Fruit fly (Drosophila melanogaster) whole organism, embryonic: ENCODE measurements around the gene CG33791.

ENCODE experiments used
- Awh ChIP-seq: fragments of 200-800 bp; sonication (Bioruptor generic); IDR thresholded peaks from 2 replicates; pipeline ENCODE4, ENCODE4 v1.3.6; 2022; ENCODE audit warnings: missing biosample characterization, missing genetic modification characterization
- BtbVII ChIP-seq: fragments of 200-800 bp; sonication (Bioruptor generic); optimal IDR thresholded peaks from 3 replicates; lab custom pipeline; 2017; ENCODE audit warnings: missing biosample characterization, mild to moderate bottlenecking, missing genetic modification characterization
- CG11695 ChIP-seq: fragments of 200-800 bp; sonication (Bioruptor generic); IDR thresholded peaks from 3 replicates; pipeline ENCODE4 v1.3.6; 2022; ENCODE audit warnings: missing biosample characterization, missing genetic modification characterization
- CG16863 ChIP-seq: fragments of 200-800 bp; sonication (Bioruptor generic); optimal IDR thresholded peaks from 3 replicates; lab custom pipeline; 2016; ENCODE audit warnings: missing biosample characterization, missing genetic modification characterization
- CG17385 ChIP-seq: fragments of 200-800 bp; sonication (Bioruptor generic); optimal IDR thresholded peaks from 3 replicates; lab custom pipeline; 2018; ENCODE audit warnings: missing biosample characterization, mild to moderate bottlenecking, missing genetic modification characterization
- CG17568 ChIP-seq: fragments of 200-800 bp; sonication (Bioruptor generic); optimal IDR thresholded peaks from 2 replicates; lab custom pipeline; 2018; ENCODE audit warnings: missing biosample characterization, mild to moderate bottlenecking, missing genetic modification characterization, moderate library complexity
- CG3163 ChIP-seq: fragments of 200-800 bp; sonication (Bioruptor generic); optimal IDR thresholded peaks from 3 replicates; lab custom pipeline; 2016; ENCODE audit warnings: missing biosample characterization, missing genetic modification characterization
- CG32532 ChIP-seq: fragments of 200-800 bp; sonication (Bioruptor generic); IDR thresholded peaks from 2 replicates; pipeline ENCODE4 v1.3.6; 2022; ENCODE audit warnings: missing biosample characterization, missing genetic modification characterization
- CG34376 ChIP-seq: fragments of 200-800 bp; sonication (Bioruptor generic); optimal IDR thresholded peaks from 2 replicates; lab custom pipeline; 2018; ENCODE audit warnings: missing biosample characterization, mild to moderate bottlenecking, missing genetic modification characterization
- CG34422 ChIP-seq: fragments of 200-800 bp; sonication (Bioruptor generic); IDR thresholded peaks from 3 replicates; pipeline ENCODE4 v1.3.6; 2022; ENCODE audit warnings: missing biosample characterization, missing genetic modification characterization
- CG3838 ChIP-seq: fragments of 200-800 bp; sonication (Bioruptor generic); optimal IDR thresholded peaks from 3 replicates; lab custom pipeline; 2016; ENCODE audit warnings: missing biosample characterization, missing genetic modification characterization
- CG6272 ChIP-seq: fragments of 200-800 bp; sonication (Bioruptor generic); IDR thresholded peaks from 2 replicates; pipeline ENCODE4 v1.3.6; 2022; ENCODE audit warnings: missing biosample characterization, missing genetic modification characterization
- CG6854 ChIP-seq: fragments of 200-800 bp; sonication (Bioruptor generic); optimal IDR thresholded peaks from 3 replicates; lab custom pipeline; 2017; ENCODE audit warnings: missing biosample characterization, mild to moderate bottlenecking, missing genetic modification characterization
- CG7271 ChIP-seq: fragments of 200-800 bp; sonication (Bioruptor generic); optimal IDR thresholded peaks from 2 replicates; lab custom pipeline; 2018; ENCODE audit warnings: missing biosample characterization, mild to moderate bottlenecking, missing genetic modification characterization, moderate library complexity
- CG8089 ChIP-seq: fragments of 200-800 bp; sonication (Bioruptor generic); optimal IDR thresholded peaks from 3 replicates; lab custom pipeline; 2016; ENCODE audit warnings: missing biosample characterization, missing genetic modification characterization
- CG8359 ChIP-seq: fragments of 200-800 bp; sonication (Bioruptor generic); optimal IDR thresholded peaks from 2 replicates; lab custom pipeline; 2017; ENCODE audit warnings: missing biosample characterization, mild to moderate bottlenecking, missing genetic modification characterization, borderline replicate concordance
- Elba2 ChIP-seq: fragments of 200-800 bp; sonication (Bioruptor generic); optimal IDR thresholded peaks from 3 replicates; lab custom pipeline; 2016; ENCODE audit warnings: missing biosample characterization, missing genetic modification characterization
- Ets97D ChIP-seq: fragments of 200-800 bp; sonication (Bioruptor generic); optimal IDR thresholded peaks from 3 replicates; lab custom pipeline; 2016; ENCODE audit warnings: missing biosample characterization, missing genetic modification characterization
- Fer3 ChIP-seq: fragments of 200-800 bp; sonication (Bioruptor generic); optimal IDR thresholded peaks from 2 replicates; lab custom pipeline; 2018; ENCODE audit warnings: missing biosample characterization, mild to moderate bottlenecking, missing genetic modification characterization, moderate library complexity
- HLHmδ ChIP-seq: fragments of 200-800 bp; sonication (Bioruptor generic); optimal IDR thresholded peaks from 2 replicates; lab custom pipeline; 2018; ENCODE audit warnings: missing biosample characterization, mild to moderate bottlenecking, missing genetic modification characterization, moderate library complexity
- MBD-R2 ChIP-seq: fragments of 200-800 bp; sonication (Bioruptor generic); IDR thresholded peaks from 2 replicates; pipeline ENCODE4 v1.3.6; 2022; ENCODE audit warnings: missing biosample characterization, missing genetic modification characterization
- Pdp1 ChIP-seq, 2 experiments: fragments of 200-800 bp; sonication (Bioruptor generic); optimal IDR thresholded peaks; 3 replicates each; lab custom pipeline; 2016; ENCODE audit warnings: missing biosample characterization in 2 of 2, missing genetic modification characterization in 2 of 2, mild to moderate bottlenecking in 1 of 2, moderate library complexity in 1 of 2
- Ptx1 ChIP-seq: fragments of 200-800 bp; sonication (Bioruptor generic); IDR thresholded peaks from 2 replicates; pipeline ENCODE4 v1.3.6; 2022; ENCODE audit warnings: missing biosample characterization, missing genetic modification characterization
- Ssrp ChIP-seq: fragments of 200-800 bp; sonication (Bioruptor generic); optimal IDR thresholded peaks from 2 replicates; lab custom pipeline; 2018; ENCODE audit warnings: missing biosample characterization, mild to moderate bottlenecking, missing genetic modification characterization, moderate library complexity
- YL-1 ChIP-seq: fragments of 200-800 bp; sonication (Bioruptor generic); optimal IDR thresholded peaks from 3 replicates; lab custom pipeline; 2017; ENCODE audit warnings: missing biosample characterization, mild to moderate bottlenecking, missing genetic modification characterization
- caup ChIP-seq: fragments of 200-800 bp; sonication (Bioruptor generic); optimal IDR thresholded peaks from 3 replicates; lab custom pipeline; 2017; ENCODE audit warnings: missing biosample characterization, mild to moderate bottlenecking, missing genetic modification characterization, moderate library complexity; ENCODE audit not compliant: severe bottlenecking
- cg ChIP-seq: fragments of 200-800 bp; sonication (Bioruptor generic); optimal IDR thresholded peaks from 3 replicates; lab custom pipeline; 2019; ENCODE audit warnings: missing biosample characterization, mild to moderate bottlenecking, missing genetic modification characterization, moderate library complexity
- chinmo ChIP-seq: fragments of 200-800 bp; sonication (Bioruptor generic); IDR thresholded peaks from 4 replicates; pipeline ENCODE4 v1.3.6; 2022; ENCODE audit warnings: missing biosample characterization, missing genetic modification characterization; ENCODE audit not compliant: partially characterized antibody
- chn ChIP-seq: fragments of 200-800 bp; sonication (Bioruptor generic); optimal IDR thresholded peaks from 2 replicates; lab custom pipeline; 2016; ENCODE audit warnings: missing biosample characterization, missing genetic modification characterization
- crol ChIP-seq: fragments of 200-800 bp; sonication (Bioruptor generic); IDR thresholded peaks from 2 replicates; pipeline ENCODE4 v1.3.6; 2022; ENCODE audit warnings: missing biosample characterization, missing genetic modification characterization
- crp ChIP-seq, 2 experiments: fragments of 200-800 bp; sonication (Bioruptor generic); optimal IDR thresholded peaks; 2 replicates in 1 of 2; 3 replicates in 1 of 2; lab custom pipeline; 2017; ENCODE audit warnings: missing biosample characterization in 2 of 2, missing genetic modification characterization in 2 of 2, mild to moderate bottlenecking in 1 of 2, moderate library complexity in 1 of 2
- dimm ChIP-seq: fragments of 200-800 bp; sonication (Bioruptor generic); IDR thresholded peaks from 2 replicates; pipeline ENCODE4 v1.3.6; 2022; ENCODE audit warnings: missing biosample characterization, missing genetic modification characterization
- exex ChIP-seq: fragments of 200-800 bp; sonication (Bioruptor generic); optimal IDR thresholded peaks from 4 replicates; lab custom pipeline; 2018; ENCODE audit warnings: missing biosample characterization, mild to moderate bottlenecking, missing genetic modification characterization, moderate library complexity
- her ChIP-seq: fragments of 200-800 bp; sonication (Bioruptor generic); optimal IDR thresholded peaks from 2 replicates; lab custom pipeline; 2016; ENCODE audit warnings: missing biosample characterization, missing genetic modification characterization
- insv ChIP-seq, 2 experiments: fragments of 200-800 bp; sonication (Bioruptor generic); optimal IDR thresholded peaks; 3 replicates each; lab custom pipeline; 2016 to 2018; ENCODE audit warnings: missing biosample characterization in 2 of 2, missing genetic modification characterization in 2 of 2
- kah ChIP-seq: fragments of 200-800 bp; sonication (Bioruptor generic); optimal IDR thresholded peaks from 2 replicates; lab custom pipeline; 2018; ENCODE audit warnings: missing biosample characterization, mild to moderate bottlenecking, missing genetic modification characterization
- klu ChIP-seq: fragments of 200-800 bp; sonication (Bioruptor generic); IDR thresholded peaks from 2 replicates; pipeline ENCODE4 v1.3.6; 2022; ENCODE audit warnings: missing biosample characterization, missing genetic modification characterization
- nerfin-1 ChIP-seq: fragments of 200-800 bp; sonication (Bioruptor generic); optimal IDR thresholded peaks from 3 replicates; lab custom pipeline; 2019; ENCODE audit warnings: missing biosample characterization, mild to moderate bottlenecking, missing genetic modification characterization, moderate library complexity
- psq ChIP-seq: fragments of 200-800 bp; sonication (Bioruptor generic); optimal IDR thresholded peaks from 2 replicates; lab custom pipeline; 2017; ENCODE audit warnings: missing biosample characterization, missing genetic modification characterization
- repo ChIP-seq: fragments of 200-800 bp; sonication (Bioruptor generic); optimal IDR thresholded peaks from 2 replicates; lab custom pipeline; 2016; ENCODE audit warnings: missing biosample characterization, missing genetic modification characterization
- scrt ChIP-seq: fragments of 200-800 bp; sonication (Bioruptor generic); optimal IDR thresholded peaks from 2 replicates; lab custom pipeline; 2018; ENCODE audit warnings: missing biosample characterization, mild to moderate bottlenecking, missing genetic modification characterization, moderate library complexity
- sd ChIP-seq: fragments of 200-800 bp; sonication (Bioruptor generic); optimal IDR thresholded peaks from 3 replicates; lab custom pipeline; 2018; ENCODE audit warnings: missing biosample characterization, mild to moderate bottlenecking, missing genetic modification characterization, moderate library complexity
- sr ChIP-seq: fragments of 200-800 bp; sonication (Bioruptor generic); IDR thresholded peaks from 3 replicates; pipeline ENCODE4 v1.3.6; 2022; ENCODE audit warnings: missing biosample characterization, missing genetic modification characterization
- sug ChIP-seq: fragments of 200-800 bp; optimal IDR thresholded peaks from 2 replicates; lab custom pipeline; 2019; ENCODE audit warnings: missing biosample characterization, mild to moderate bottlenecking, missing genetic modification characterization, moderate library complexity
- zen ChIP-seq: fragments of 200-800 bp; sonication (Bioruptor generic); optimal IDR thresholded peaks from 3 replicates; lab custom pipeline; 2018; ENCODE audit warnings: missing biosample characterization, mild to moderate bottlenecking, missing genetic modification characterization, moderate library complexity

The CG33791 gene

dm6 chr3L:1569162-1569965 lies 33.4 kb upstream of the CG33791 start, which contains the start of gene Tmep (continued):
- TF ChIP-seq sug (tag; lab: Kevin White, UChicago), result peak; percentile 13
- TF ChIP-seq Ssrp, result no peak
- TF ChIP-seq nerfin-1 (tag; lab: Kevin White, UChicago), result no peak
- TF ChIP-seq cg (GFP tag; lab: Kevin White, UChicago), result peak; percentile 76
- TF ChIP-seq Ptx1 (GFP tag; lab: Robert Waterston, UW), result no peak
- TF ChIP-seq dimm (GFP tag; lab: Robert Waterston, UW), result no peak
- TF ChIP-seq CG7271 (tag; lab: Kevin White, UChicago), result peak; percentile 45
- no peak for TF ChIP-seq klu (GFP tag; lab: Robert Waterston, UW)
- 0 out of 3 replicates have a peak, but pooled peaks have one; percentile 22 for TF ChIP-seq CG34422 (GFP tag; lab: Robert Waterston, UW)
- peak; percentile 27 for TF ChIP-seq CG6854 (GFP tag; lab: Kevin White, UChicago)
- TF ChIP-seq CG8359 (GFP tag; lab: Kevin White, UChicago), result no peak
- TF ChIP-seq CG8089, result no peak
- TF ChIP-seq CG16863 (GFP tag; lab: Kevin White, UChicago), result no peak
- TF ChIP-seq insv (GFP tag; optimal IDR thresholded peaks at IDR 0.05; lab: Kevin White, UChicago), result no peak
- TF ChIP-seq HLHmδ, result peak; percentile 15
- TF ChIP-seq CG3163 (GFP tag; lab: Kevin White, UChicago), result peak; percentile 8
- TF ChIP-seq YL-1 (GFP tag; lab: Kevin White, UChicago), result peak; percentile 8
- TF ChIP-seq BtbVII (GFP tag; lab: Kevin White, UChicago), result peak; percentile 14
- TF ChIP-seq sr (GFP tag; lab: Robert Waterston, UW), result no peak
- TF ChIP-seq zen, result no peak
- TF ChIP-seq repo (GFP tag; lab: Kevin White, UChicago), result no peak
- TF ChIP-seq caup, result no peak
- no peak for TF ChIP-seq Fer3 (tag; lab: Kevin White, UChicago)
- peak; percentile 53 for TF ChIP-seq CG34376 (GFP tag; lab: Kevin White, UChicago)
- no peak for TF ChIP-seq Pdp1 (GFP tag; optimal IDR thresholded peaks at IDR 0.05; lab: Kevin White, UChicago)
- TF ChIP-seq Ets97D, result peak; percentile 3
- TF ChIP-seq CG17568 (GFP tag; lab: Kevin White, UChicago), result no peak
- TF ChIP-seq CG17385 (GFP tag; lab: Kevin White, UChicago), result peak; percentile 89
- TF ChIP-seq CG32532 (GFP tag; lab: Robert Waterston, UW), result 0 out of 2 replicates have a peak, but pooled peaks have one; percentile 19
- TF ChIP-seq, all 482 proteins: peak for 29

dm6 chr3L:1569966-1570276 lies 32.8 kb upstream of the CG33791 start:
- no peak for TF ChIP-seq chn (GFP tag; lab: Kevin White, UChicago)
- TF ChIP-seq sd (tag; lab: Kevin White, UChicago), result no peak
- TF ChIP-seq kah (GFP tag; lab: Kevin White, UChicago), result peak; percentile 54
- TF ChIP-seq CG3838 (GFP tag; lab: Kevin White, UChicago), result no peak
- TF ChIP-seq Elba2 (GFP tag; lab: Kevin White, UChicago), result peak; percentile 7
- 0 out of 4 replicates have a peak, but pooled peaks have one; percentile 16 for TF ChIP-seq chinmo (GFP tag; lab: Robert Waterston, UW)
- peak; percentile 22 for TF ChIP-seq exex
- peak; percentile 18; the same call in 1 of the 2 replicates for TF ChIP-seq MBD-R2
- peak; percentile 30; the same call in 1 of the 2 replicates for TF ChIP-seq crol (GFP tag; lab: Robert Waterston, UW)
- TF ChIP-seq scrt, result peak; percentile 81
- no peak for TF ChIP-seq Awh (GFP tag; lab: Robert Waterston, UW)
- TF ChIP-seq CG11695 (GFP tag; lab: Robert Waterston, UW), result no peak
- TF ChIP-seq CG17385 (GFP tag; lab: Kevin White, UChicago), result peak; percentile 81
- peak; percentile 63 for TF ChIP-seq psq
- TF ChIP-seq CG6272, result no peak
- TF ChIP-seq crp (GFP tag; optimal IDR thresholded peaks at IDR 0.05; lab: Kevin White, UChicago), result peak in 1 of 2 experiments; percentile 15
- TF ChIP-seq her (GFP tag; lab: Kevin White, UChicago), result no peak
